Worm (Caenorhabditis elegans) whole organism, mixed stage, embryonic: ENCODE results near the gene fbxb-81.
A peak's percentile ranks its signal among the peaks of the same experiment; 100 is the strongest.

ENCODE experiments used
- M03D4.4 ChIP-seq: sonication (generic microtip); optimal IDR thresholded peaks from 2 replicates; lab custom pipeline; 2017; ENCODE audit warnings: mild to moderate bottlenecking, missing genetic modification characterization, missing compliant biosample characterization
- bed-3 ChIP-seq: fragments of 200-800 bp; sonication (Bioruptor generic); optimal IDR thresholded peaks from 3 replicates; lab custom pipeline; 2018; ENCODE audit warnings: mild to moderate bottlenecking, missing genetic modification characterization, moderate library complexity, missing compliant biosample characterization
- blmp-1 ChIP-seq: fragments of 150-350 bp; optimal IDR thresholded peaks from 2 replicates; lab custom pipeline; 2014; ENCODE audit warnings: missing biosample characterization, missing genetic modification characterization
- ceh-39 ChIP-seq: fragments of 150-350 bp; optimal IDR thresholded peaks from 2 replicates; lab custom pipeline; 2014; ENCODE audit warnings: missing biosample characterization, missing genetic modification characterization
- ceh-43 ChIP-seq: fragments of 200-800 bp; sonication (Bioruptor generic); optimal IDR thresholded peaks from 2 replicates; lab custom pipeline; 2018; ENCODE audit warnings: mild to moderate bottlenecking, missing genetic modification characterization, moderate library complexity, missing compliant biosample characterization
- ceh-83 ChIP-seq: fragments of 200-800 bp; sonication (Bioruptor generic); optimal IDR thresholded peaks from 2 replicates; lab custom pipeline; 2018; ENCODE audit warnings: mild to moderate bottlenecking, missing genetic modification characterization, missing compliant biosample characterization
- ces-1 ChIP-seq: fragments of 150-350 bp; optimal IDR thresholded peaks from 2 replicates; lab custom pipeline; 2014; ENCODE audit warnings: missing biosample characterization, missing genetic modification reagents, missing genetic modification characterization
- cnd-1 ChIP-seq: fragments of 200-800 bp; sonication (Bioruptor generic); optimal IDR thresholded peaks from 2 replicates; lab custom pipeline; 2018; ENCODE audit warnings: mild to moderate bottlenecking, missing genetic modification characterization, missing compliant biosample characterization
- drap-1 ChIP-seq: fragments of 200-800 bp; sonication (Bioruptor generic); optimal IDR thresholded peaks from 3 replicates; lab custom pipeline; 2018; ENCODE audit warnings: mild to moderate bottlenecking, missing genetic modification characterization, missing compliant biosample characterization
- elt-1 ChIP-seq: sonication (generic microtip); optimal IDR thresholded peaks from 2 replicates; lab custom pipeline; 2017; ENCODE audit warnings: missing genetic modification characterization, mild to moderate bottlenecking, missing compliant biosample characterization, antibody characterized with exemption, moderate library complexity, borderline replicate concordance; ENCODE audit not compliant: insufficient read depth
- elt-3 ChIP-seq: fragments of 150-350 bp; optimal IDR thresholded peaks from 2 replicates; lab custom pipeline; 2014; ENCODE audit warnings: missing biosample characterization, missing genetic modification characterization
- flh-1 ChIP-seq: fragments of 200-800 bp; sonication (Bioruptor generic); optimal IDR thresholded peaks from 2 replicates; lab custom pipeline; 2018; ENCODE audit warnings: mild to moderate bottlenecking, missing genetic modification characterization, moderate library complexity, missing compliant biosample characterization
- ham-2 ChIP-seq: fragments of 200-800 bp; sonication (Bioruptor generic); optimal IDR thresholded peaks from 2 replicates; lab custom pipeline; 2018; ENCODE audit warnings: mild to moderate bottlenecking, missing genetic modification characterization, missing compliant biosample characterization
- lin-13 ChIP-seq: fragments of 150-350 bp; optimal IDR thresholded peaks from 2 replicates; lab custom pipeline; 2014; ENCODE audit warnings: missing biosample characterization, missing genetic modification characterization
- lin-32 ChIP-seq: fragments of 200-800 bp; sonication (Bioruptor generic); optimal IDR thresholded peaks from 2 replicates; lab custom pipeline; 2018; ENCODE audit warnings: mild to moderate bottlenecking, missing genetic modification characterization, missing compliant biosample characterization
- lsy-2 ChIP-seq: fragments of 150-350 bp; optimal IDR thresholded peaks from 2 replicates; lab custom pipeline; 2014; ENCODE audit warnings: missing biosample characterization, missing genetic modification characterization
- mab-5 ChIP-seq: fragments of 150-350 bp; optimal IDR thresholded peaks from 2 replicates; lab custom pipeline; 2014; ENCODE audit warnings: missing biosample characterization, missing genetic modification characterization
- mep-1 ChIP-seq: fragments of 150-350 bp; optimal IDR thresholded peaks from 2 replicates; lab custom pipeline; 2017; ENCODE audit warnings: missing biosample characterization, missing genetic modification reagents, missing genetic modification characterization, inconsistent platforms
- mls-2 ChIP-seq: sonication (generic microtip); optimal IDR thresholded peaks from 2 replicates; lab custom pipeline; 2016; ENCODE audit warnings: mild to moderate bottlenecking, missing genetic modification characterization, moderate library complexity, missing compliant biosample characterization
- nhr-12 ChIP-seq: fragments of 150-350 bp; optimal IDR thresholded peaks from 2 replicates; lab custom pipeline; 2014; ENCODE audit warnings: missing biosample characterization, missing genetic modification characterization
- nhr-2 ChIP-seq: fragments of 150-350 bp; optimal IDR thresholded peaks from 2 replicates; lab custom pipeline; 2014; ENCODE audit warnings: missing biosample characterization, missing genetic modification characterization
- nhr-237 ChIP-seq: fragments of 150-350 bp; optimal IDR thresholded peaks from 2 replicates; lab custom pipeline; 2014; ENCODE audit warnings: missing biosample characterization, missing genetic modification characterization
- nhr-28 ChIP-seq: fragments of 150-350 bp; optimal IDR thresholded peaks from 2 replicates; lab custom pipeline; 2014; ENCODE audit warnings: missing biosample characterization, missing genetic modification characterization
- nhr-76 ChIP-seq: sonication (generic microtip); optimal IDR thresholded peaks from 2 replicates; lab custom pipeline; 2017; ENCODE audit warnings: missing biosample characterization, missing genetic modification characterization
- pha-4 ChIP-seq: fragments of 150-350 bp; optimal IDR thresholded peaks from 2 replicates; lab custom pipeline; 2018; ENCODE audit warnings: missing biosample characterization, missing genetic modification reagents, missing genetic modification characterization
- sem-2 ChIP-seq: fragments of 200-800 bp; sonication (Bioruptor generic); optimal IDR thresholded peaks from 2 replicates; lab custom pipeline; 2018; ENCODE audit warnings: mild to moderate bottlenecking, missing genetic modification characterization, missing compliant biosample characterization
- snpc-4 ChIP-seq: fragments of 150-350 bp; optimal IDR thresholded peaks from 2 replicates; lab custom pipeline; 2014; ENCODE audit warnings: missing biosample characterization, missing genetic modification characterization
- tbx-8 ChIP-seq: fragments of 200-800 bp; sonication (Bioruptor generic); optimal IDR thresholded peaks from 2 replicates; lab custom pipeline; 2018; ENCODE audit warnings: mild to moderate bottlenecking, missing genetic modification characterization, moderate library complexity, missing compliant biosample characterization
- unc-120 ChIP-seq: sonication (generic microtip); optimal IDR thresholded peaks from 2 replicates; lab custom pipeline; 2017; ENCODE audit warnings: missing genetic modification characterization, missing compliant biosample characterization; ENCODE audit not compliant: poor library complexity, severe bottlenecking
- unc-62 ChIP-seq: fragments of 150-350 bp; optimal IDR thresholded peaks from 2 replicates; lab custom pipeline; 2014; ENCODE audit warnings: missing biosample characterization, missing genetic modification reagents, missing genetic modification characterization
- zip-8 ChIP-seq: fragments of 150-350 bp; optimal IDR thresholded peaks from 2 replicates; lab custom pipeline; 2014; ENCODE audit warnings: missing biosample characterization, missing genetic modification characterization
- ztf-11 ChIP-seq: fragments of 150-350 bp; optimal IDR thresholded peaks from 2 replicates; lab custom pipeline; 2014; ENCODE audit warnings: missing biosample characterization, missing genetic modification characterization

fbxb-81 gene

ce11 chrIII:134194-134593 is 6.8 kb downstream of the fbxb-81 start, which contains the start of gene pals-25:
TSS of gene pals-25 (plus strand) at chrIII:134494.
- TF ChIP-seq zip-8 (tag; lab: Kevin White, UChicago) (no peak), ztf-11 (tag; lab: Kevin White, UChicago) (no peak), elt-1 (tag; lab: Kevin White, UChicago) (no peak), ceh-43 (GFP tag; lab: Kevin White, UChicago) (no peak), flh-1 (GFP tag; lab: Kevin White, UChicago) (no peak), nhr-237 (tag; lab: Kevin White, UChicago) (no peak), pha-4 (tag; lab: Kevin White, UChicago) (no peak), bed-3 (no peak), nhr-2 (tag; lab: Kevin White, UChicago) (no peak), ham-2 (GFP tag; lab: Kevin White, UChicago) (no peak), tbx-8 (GFP tag; lab: Kevin White, UChicago) (no peak), lin-32 (GFP tag; lab: Kevin White, UChicago) (no peak), ceh-39 (no peak), unc-62 (GFP tag; lab: Kevin White, UChicago) (no peak), sem-2 (GFP tag; lab: Kevin White, UChicago) (no peak), cnd-1 (tag; lab: Kevin White, UChicago) (no peak), M03D4.4 (tag; lab: Kevin White, UChicago) (no peak)

- no peak for TF ChIP-seq lin-13 (tag; lab: Kevin White, UChicago)
- no peak for TF ChIP-seq zip-8 (tag; lab: Kevin White, UChicago)
- no peak for TF ChIP-seq nhr-2 (tag; lab: Kevin White, UChicago)
- no peak for TF ChIP-seq unc-120 (tag; lab: Kevin White, UChicago)
Measured at ce11 chrIII:132118-132517, 8.9 kb downstream of the fbxb-81 start, which contains the start of gene pals-22. TSS of gene pals-22 (plus strand) at chrIII:132418.

ce11 chrIII:131627-132026 is 9.4 kb downstream of the fbxb-81 start:
- no peak for TF ChIP-seq nhr-12 (tag; lab: Kevin White, UChicago)
- no peak for TF ChIP-seq mls-2 (tag; lab: Kevin White, UChicago)
- TF ChIP-seq mep-1 (tag; lab: Kevin White, UChicago): peak; percentile 45
- peak; percentile 96 for TF ChIP-seq ces-1
- TF ChIP-seq nhr-237 (tag; lab: Kevin White, UChicago): peak; percentile 11
- no peak for TF ChIP-seq nhr-76 (tag; lab: Kevin White, UChicago)
- TF ChIP-seq sem-2 (GFP tag; lab: Kevin White, UChicago): no peak
- TF ChIP-seq unc-120 (tag; lab: Kevin White, UChicago): peak; percentile 3
- peak; percentile 34 for TF ChIP-seq lsy-2 (tag; lab: Kevin White, UChicago)
- no peak for TF ChIP-seq tbx-8 (GFP tag; lab: Kevin White, UChicago)
- TF ChIP-seq cnd-1 (tag; lab: Kevin White, UChicago): no peak
- peak; percentile 39 for TF ChIP-seq mab-5 (tag; lab: Kevin White, UChicago)
- TF ChIP-seq pha-4 (tag; lab: Kevin White, UChicago): peak; percentile 52

ce11 chrIII:130650-131049 is 10.4 kb downstream of the fbxb-81 start, which contains the start of the genes nhr-280 and C29F9.2:
TSS of gene nhr-280 (minus strand) at chrIII:130750.
TSS of gene C29F9.2 (plus strand) at chrIII:130947.
- TF ChIP-seq nhr-2 (tag; lab: Kevin White, UChicago): no peak
- TF ChIP-seq nhr-12 (tag; lab: Kevin White, UChicago): no peak
- no peak for TF ChIP-seq blmp-1
- TF ChIP-seq drap-1: no peak
- TF ChIP-seq lin-13 (tag; lab: Kevin White, UChicago): no peak
- no peak for TF ChIP-seq zip-8 (tag; lab: Kevin White, UChicago)
- no peak for TF ChIP-seq lin-32 (GFP tag; lab: Kevin White, UChicago)

ce11 chrIII:124478-124877 is 16.5 kb downstream of the fbxb-81 start, which contains the start of gene pals-23:
TSS of gene pals-23 (plus strand) at chrIII:124778.
- TF ChIP-seq snpc-4 (no peak), mab-5 (tag; lab: Kevin White, UChicago) (no peak), flh-1 (GFP tag; lab: Kevin White, UChicago) (no peak), mep-1 (tag; lab: Kevin White, UChicago) (no peak), mls-2 (tag; lab: Kevin White, UChicago) (no peak), ceh-39 (no peak), tbx-8 (GFP tag; lab: Kevin White, UChicago) (no peak), bed-3 (no peak), nhr-28 (tag; lab: Kevin White, UChicago) (no peak), drap-1 (no peak), lin-32 (GFP tag; lab: Kevin White, UChicago) (no peak), nhr-2 (tag; lab: Kevin White, UChicago) (no peak), elt-3 (no peak), unc-62 (GFP tag; lab: Kevin White, UChicago) (no peak), ceh-83 (no peak)
- TF ChIP-seq, all 35 proteins: peak for 0
